Worm (Caenorhabditis elegans) whole organism, L4 larva: ENCODE results near the gene dap-3.

ENCODE experiments used
- daf-12 ChIP-seq: fragments of 150-350 bp; optimal IDR thresholded peaks from 2 replicates; lab custom pipeline; 2014; ENCODE audit warnings: missing biosample characterization, missing genetic modification reagents, missing genetic modification characterization
- dmd-8 ChIP-seq: fragments of 200-800 bp; sonication (Bioruptor generic); IDR thresholded peaks from 2 replicates; pipeline ENCODE4 v1.3.6; 2022; ENCODE audit warnings: missing genetic modification characterization, missing compliant biosample characterization
- fos-1 ChIP-seq: fragments of 150-350 bp; optimal IDR thresholded peaks from 2 replicates; lab custom pipeline; 2014; ENCODE audit warnings: missing biosample characterization, missing genetic modification characterization
- mes-2 ChIP-seq: sonication (generic microtip); optimal IDR thresholded peaks from 2 replicates; lab custom pipeline; 2016; ENCODE audit warnings: missing genotype, mild to moderate bottlenecking, missing genetic modification characterization, missing compliant biosample characterization; ENCODE audit not compliant: poor library complexity, severe bottlenecking
- unc-62 ChIP-seq, 3 experiments: fragments of 150-350 bp in 1 of 3; sonication (generic microtip); optimal IDR thresholded peaks in 2 of 3; peaks in 1 of 3; 1 replicate in 1 of 3; 2 replicates in 2 of 3; lab custom pipeline; 2014 to 2017; ENCODE audit warnings: missing biosample characterization in 3 of 3, missing genetic modification characterization in 3 of 3, missing genetic modification reagents in 3 of 3, missing genotype in 1 of 3

- TF ChIP-seq daf-12 (tag; lab: Kevin White, UChicago) (no peak), mes-2 (tag; lab: Kevin White, UChicago) (no peak), fos-1 (tag; lab: Kevin White, UChicago) (no peak), unc-62 (GFP tag; optimal IDR thresholded peaks at IDR 0.05 in 1 of 2; lab: Kevin White, UChicago) (peak in 1 of 2 experiments; percentile 84), unc-62 (tag; optimal IDR thresholded peaks at IDR 0.05; lab: Kevin White, UChicago) (no peak), dmd-8 (GFP tag; lab: Robert Waterston, UW) (no peak)
These were observed 30.8 kb upstream of the dap-3 start for ce11 chrII:10550173-10550572.
